Worm (Caenorhabditis elegans): ENCODE data around the gene Y75B7B.1.

Gene Y75B7B.1

DNA sequence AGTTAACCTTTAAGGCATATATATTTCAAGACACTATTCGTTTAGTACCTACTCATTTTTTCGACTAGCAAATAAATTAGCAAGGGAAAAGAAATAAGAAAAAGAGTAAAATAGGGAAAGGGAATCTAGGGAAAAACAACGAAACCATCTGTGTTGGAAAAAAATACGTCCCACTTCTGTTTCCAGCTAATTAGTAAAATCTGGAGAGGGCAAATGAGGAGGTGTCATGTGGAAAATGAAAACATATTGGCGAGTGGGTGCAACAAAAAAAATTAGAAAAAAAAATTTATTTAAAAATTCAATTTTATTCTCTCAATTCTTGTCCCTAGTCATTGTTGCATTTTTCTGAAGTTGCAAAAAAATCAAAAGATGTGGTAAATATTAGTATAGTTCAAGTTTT lies 37.0 kb downstream of the Y75B7B.1 start:
- TF ChIP-seq tbx-7 (tag; optimal IDR thresholded peaks at IDR 0.05) (no peak), pag-3 (tag; optimal IDR thresholded peaks at IDR 0.05; ENCODE audit: borderline replicate concordance) (no peak), ceh-31 (tag; optimal IDR thresholded peaks at IDR 0.05) (no peak), madf-2 (tag; optimal IDR thresholded peaks at IDR 0.05) (no peak), nhr-232 (tag; optimal IDR thresholded peaks at IDR 0.05) (no peak), hlh-30 (tag; optimal IDR thresholded peaks at IDR 0.05; ENCODE audit: insufficient read depth) (no peak)

DNA sequence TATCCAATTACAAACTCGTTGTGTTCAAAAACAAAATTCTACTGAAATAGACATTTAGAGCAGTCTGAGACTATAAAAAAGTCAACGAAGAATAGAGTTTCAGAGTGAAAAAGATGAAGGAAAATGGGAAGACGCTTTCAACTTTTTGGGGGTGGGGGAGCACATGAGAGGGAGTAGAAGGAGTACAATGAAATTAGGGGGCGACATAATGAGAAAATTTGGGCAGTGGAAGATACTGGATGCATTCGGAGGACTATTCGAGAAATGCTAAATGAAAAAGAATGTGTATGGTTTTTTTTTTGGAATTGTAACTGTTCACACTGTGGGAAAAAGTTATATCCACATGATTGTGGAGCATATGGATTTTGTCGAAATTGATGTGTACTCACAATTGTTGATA lies 42.6 kb downstream of the Y75B7B.1 start:
- TF ChIP-seq unc-42 (tag; optimal IDR thresholded peaks at IDR 0.05) (peak; percentile 76), K02D7.2 (tag; optimal IDR thresholded peaks at IDR 0.05) (no peak)

DNA sequence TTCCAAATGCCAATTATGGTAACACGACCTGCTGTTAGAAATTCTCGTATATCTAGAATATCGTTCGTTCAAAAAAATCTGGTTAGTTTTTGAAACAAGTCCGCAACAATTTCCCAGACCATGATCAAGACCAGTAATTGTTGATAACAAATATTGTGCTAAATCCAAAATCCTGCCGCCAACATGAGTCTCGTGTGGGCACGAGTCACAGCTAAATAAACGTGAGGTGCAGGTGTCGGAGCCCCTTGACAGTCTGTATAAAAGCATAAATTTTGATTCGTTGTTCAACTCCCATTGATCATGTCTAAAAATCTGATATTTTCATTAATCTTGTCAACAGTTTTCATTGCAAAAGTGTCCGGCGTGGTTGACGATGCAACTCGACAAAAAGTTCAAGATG lies 44.1 kb downstream of the Y75B7B.1 start, which contains the start of gene F16B3.2:
TSS of gene F16B3.2 (plus strand) at position 301 of the 400 bp plus-strand sequence.
- TF ChIP-seq ttx-3 (tag; optimal IDR thresholded peaks at IDR 0.05): no peak
- TF ChIP-seq T23F11.4 (GFP tag; optimal IDR thresholded peaks at IDR 0.05): no peak
- no peak for TF ChIP-seq C08G9.2 (tag; optimal IDR thresholded peaks at IDR 0.05)
- TF ChIP-seq ets-4 (tag; optimal IDR thresholded peaks at IDR 0.05): no peak
- no peak for TF ChIP-seq ztf-16 (tag; optimal IDR thresholded peaks at IDR 0.05)
- TF ChIP-seq ceh-14 (tag; optimal IDR thresholded peaks at IDR 0.05): no peak

DNA sequence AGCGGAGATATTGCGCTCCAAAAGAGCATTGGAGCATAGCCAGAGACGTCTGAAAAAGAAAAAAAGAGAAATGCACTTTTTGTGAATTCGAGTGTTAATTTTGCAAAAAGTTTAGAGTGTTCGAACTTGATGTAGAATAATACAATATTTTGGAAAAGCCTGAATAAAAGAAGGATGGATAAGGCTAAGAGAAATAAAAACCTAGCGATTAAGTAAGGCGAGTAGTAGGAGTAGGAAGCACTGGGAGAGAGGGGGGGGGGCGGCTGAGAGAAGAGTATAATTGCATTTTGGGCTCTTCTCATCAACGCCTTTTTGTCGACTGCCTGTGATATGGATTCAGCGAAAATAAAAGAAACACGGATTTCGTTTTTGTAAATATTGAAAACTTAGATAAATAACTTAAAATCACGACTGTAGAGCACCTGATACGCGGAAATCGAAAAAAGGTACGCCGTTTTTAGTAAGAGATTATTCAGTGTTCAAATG lies 47.2 kb downstream of the Y75B7B.1 start, which contains the start of gene F16B3.3:
TSS of gene F16B3.3 (minus strand) at position 51 of the 486 bp plus-strand sequence.
- TF ChIP-seq K02D7.2 (tag; optimal IDR thresholded peaks at IDR 0.05): no peak
- TF ChIP-seq unc-42 (tag; optimal IDR thresholded peaks at IDR 0.05): peak; percentile 58

DNA sequence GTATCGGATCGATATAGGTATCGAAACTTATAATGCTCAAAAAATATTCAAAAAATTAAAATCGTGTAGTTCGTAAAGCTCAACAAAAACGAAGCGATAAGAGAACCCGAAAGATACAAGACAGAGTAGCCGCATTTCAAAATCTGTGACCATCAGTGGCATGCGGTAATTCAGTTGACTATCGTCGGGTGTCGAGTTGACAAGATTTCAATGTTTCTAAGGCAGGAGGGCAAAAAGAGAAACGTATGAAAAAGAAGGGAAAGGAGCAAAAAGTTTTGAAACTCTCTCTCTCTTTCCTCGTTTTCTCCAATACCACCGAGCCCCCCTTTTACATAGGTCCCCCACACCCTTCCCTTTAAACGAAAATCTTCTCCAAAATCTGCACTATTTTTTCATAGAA lies 51.1 kb downstream of the Y75B7B.1 start:
- TF ChIP-seq ceh-31 (tag; optimal IDR thresholded peaks at IDR 0.05): no peak
- TF ChIP-seq unc-42 (tag; optimal IDR thresholded peaks at IDR 0.05): peak; percentile 60
- no peak for TF ChIP-seq K02D7.2 (tag; optimal IDR thresholded peaks at IDR 0.05)
- TF ChIP-seq fkh-6 (tag; optimal IDR thresholded peaks at IDR 0.05): no peak

Measured in whole organism, late embryonic.